Worm (Caenorhabditis elegans): ENCODE measurements around the gene M6.11.
A peak's percentile ranks its signal among the peaks of the same experiment; 100 is the strongest.

M6.11 gene

ce11 chrX:609553-609952, 31.8 kb downstream of the M6.11 start:
- TF ChIP-seq ztf-25 (GFP tag; IDR thresholded peaks at IDR 0.05) (no peak), ztf-6 (GFP tag; IDR thresholded peaks at IDR 0.05) (no peak), mel-28 (tag; optimal IDR thresholded peaks at IDR 0.05; ENCODE audit: borderline replicate concordance) (no peak), akir-1 (GFP tag; optimal IDR thresholded peaks at IDR 0.05) (no peak), lin-54 (GFP tag; optimal IDR thresholded peaks at IDR 0.05) (no peak), sdz-38 (tag; optimal IDR thresholded peaks at IDR 0.05) (no peak), B0035.1 (tag; optimal IDR thresholded peaks at IDR 0.05) (no peak), gei-17 (GFP tag; optimal IDR thresholded peaks at IDR 0.05) (no peak), pha-4 (tag; optimal IDR thresholded peaks at IDR 0.05) (no peak), nhr-27 (tag; optimal IDR thresholded peaks at IDR 0.05) (no peak), ceh-58 (GFP tag; IDR thresholded peaks at IDR 0.05) (no peak), tlf-1 (GFP tag; optimal IDR thresholded peaks at IDR 0.05) (no peak), repo-1 (tag; optimal IDR thresholded peaks at IDR 0.05) (no peak), die-1 (tag; optimal IDR thresholded peaks at IDR 0.05) (no peak), Y95B8A.8 (GFP tag; IDR thresholded peaks at IDR 0.05) (no peak), ceh-91 (GFP tag; IDR thresholded peaks at IDR 0.05) (no peak), rpc-1 (optimal IDR thresholded peaks at IDR 0.05) (no peak), rpc-1 (tag; optimal IDR thresholded peaks at IDR 0.05) (no peak), tbx-9 (tag; optimal IDR thresholded peaks at IDR 0.05; ENCODE audit: borderline replicate concordance) (no peak), F57A8.1 (GFP tag; optimal IDR thresholded peaks at IDR 0.05) (no peak)

ce11 chrX:608392-608791, 32.9 kb downstream of the M6.11 start, which contains the start of gene F13C5.5:
Gene F13C5.5, minus strand, starts transcription at chrX:608492.
- TF ChIP-seq ztf-28 (GFP tag; IDR thresholded peaks at IDR 0.05) (no peak), attf-3 (GFP tag; conservative IDR thresholded peaks at IDR 0.05) (no peak)

ce11 chrX:601860-602259, 39.5 kb downstream of the M6.11 start, which contains the start of gene F13C5.1:
Gene F13C5.1, plus strand, starts transcription at chrX:602160.
- TF ChIP-seq Y53F4B.3 (GFP tag; IDR thresholded peaks at IDR 0.05) (no peak), F37B4.10 (GFP tag; IDR thresholded peaks at IDR 0.05) (no peak), nfyb-1 (GFP tag; IDR thresholded peaks at IDR 0.05) (0 out of 2 replicates have a peak, but pooled peaks have one; percentile 2)

ce11 chrX:601340-601757, 40.0 kb downstream of the M6.11 start:
- TF ChIP-seq ceh-27 (GFP tag; optimal IDR thresholded peaks at IDR 0.05) (peak; percentile 11), lag-1 (GFP tag; IDR thresholded peaks at IDR 0.05) (no peak), hmg-1.2 (GFP tag; IDR thresholded peaks at IDR 0.05) (peak; percentile 17; the same call in 1 of the 2 replicates), snpc-1.1 (tag; optimal IDR thresholded peaks at IDR 0.05; ENCODE audit: insufficient read depth) (no peak), nfyb-1 (GFP tag; IDR thresholded peaks at IDR 0.05) (0 out of 2 replicates have a peak, but pooled peaks have one; percentile 45), nhr-179 (tag; optimal IDR thresholded peaks at IDR 0.05) (no peak), B0035.1 (tag; optimal IDR thresholded peaks at IDR 0.05) (no peak), attf-5 (GFP tag; optimal IDR thresholded peaks at IDR 0.05) (peak; percentile 48), F39B2.1 (GFP tag; IDR thresholded peaks at IDR 0.05) (no peak), K12H6.12 (tag; optimal IDR thresholded peaks at IDR 0.05) (peak; percentile 63), cebp-1 (GFP tag; IDR thresholded peaks at IDR 0.05) (no peak), cebp-1 (tag; optimal IDR thresholded peaks at IDR 0.05) (peak; percentile 60), egl-44 (GFP tag; IDR thresholded peaks at IDR 0.05) (no peak), lir-1 (GFP tag; conservative IDR thresholded peaks at IDR 0.05) (no peak), rcor-1 (GFP tag; IDR thresholded peaks at IDR 0.05) (peak; percentile 59; the same call in 1 of the 2 replicates), egrh-3 (GFP tag; IDR thresholded peaks at IDR 0.05) (peak; percentile 75), lin-35 (GFP tag; optimal IDR thresholded peaks at IDR 0.05) (peak in 1 of 3 experiments; percentile 4), F22D6.2 (tag; optimal IDR thresholded peaks at IDR 0.05) (no peak), zfh-2 (GFP tag; conservative IDR thresholded peaks at IDR 0.05) (peak; percentile 95), repo-1 (tag; optimal IDR thresholded peaks at IDR 0.05) (no peak), somi-1 (GFP tag; optimal IDR thresholded peaks at IDR 0.05) (peak; percentile 31)
